Fruit fly (Drosophila melanogaster): Measurements from ENCODE around the gene mib2.
A peak's percentile ranks its signal among the peaks of the same experiment; 100 is the strongest.

mib2 gene

dm6 chr2L:18992196-18992595 lies 42.0 kb upstream of the mib2 start, which contains the start of gene CG46465:
Gene CG46465, plus strand, starts transcription at chr2L:18992496.
- no peak for TF ChIP-seq Gug (GFP tag; IDR thresholded peaks at IDR 0.05)
- TF ChIP-seq CG10669 (GFP tag; optimal IDR thresholded peaks at IDR 0.05): no peak
- no peak for TF ChIP-seq fd59A (GFP tag; optimal IDR thresholded peaks at IDR 0.05)
- TF ChIP-seq topi (GFP tag; optimal IDR thresholded peaks at IDR 0.05): no peak
- no peak for TF ChIP-seq OdsH (GFP tag; optimal IDR thresholded peaks at IDR 0.05)
- TF ChIP-seq Lpt (GFP tag; optimal IDR thresholded peaks at IDR 0.05): no peak

dm6 chr2L:18995660-18996417 lies 38.4 kb upstream of the mib2 start, which contains the start of gene CG10650:
Gene CG10650, minus strand, starts transcription at chr2L:18995934.
- TF ChIP-seq Eip78C (GFP tag) (peak; percentile 9), svp (GFP tag) (no peak), vri (GFP tag; optimal IDR thresholded peaks at IDR 0.05) (peak; percentile 78)

- TF ChIP-seq cyc (GFP tag; optimal IDR thresholded peaks at IDR 0.05): no peak
- TF ChIP-seq spab (GFP tag; optimal IDR thresholded peaks at IDR 0.05): no peak
These were observed 37.1 kb upstream of the mib2 start, which contains the start of gene CG31792 for dm6 chr2L:18997148-18997547. Gene CG31792, plus strand, starts transcription at chr2L:18997448.

- TF ChIP-seq Eip78C (GFP tag) (no peak), pdm3 (GFP tag; optimal IDR thresholded peaks at IDR 0.05) (no peak), OdsH (GFP tag; optimal IDR thresholded peaks at IDR 0.05) (no peak), CG8319 (GFP tag; optimal IDR thresholded peaks at IDR 0.05) (no peak), CG32006 (GFP tag; optimal IDR thresholded peaks at IDR 0.05) (no peak), Met (GFP tag; optimal IDR thresholded peaks at IDR 0.05) (no peak), Eip75B (GFP tag; optimal IDR thresholded peaks at IDR 0.05) (no peak), CG10631 (GFP tag; optimal IDR thresholded peaks at IDR 0.05) (no peak), CG7368 (GFP tag; optimal IDR thresholded peaks at IDR 0.05) (no peak), eg (GFP tag; IDR thresholded peaks at IDR 0.05) (no peak), Hr4 (GFP tag; optimal IDR thresholded peaks at IDR 0.05) (no peak), topi (GFP tag; optimal IDR thresholded peaks at IDR 0.05) (no peak), Hr38 (GFP tag; optimal IDR thresholded peaks at IDR 0.05) (no peak), ss (GFP tag; optimal IDR thresholded peaks at IDR 0.05) (no peak)
These were observed 31.8 kb upstream of the mib2 start for dm6 chr2L:19002468-19002867.

dm6 chr2L:19002959-19003371 lies 31.3 kb upstream of the mib2 start, which contains the start of gene CG31793:
Gene CG31793, plus strand, starts transcription at chr2L:19003367.
- TF ChIP-seq Met (GFP tag; optimal IDR thresholded peaks at IDR 0.05) (peak; percentile 45), Hr4 (GFP tag; optimal IDR thresholded peaks at IDR 0.05) (peak; percentile 36), Eip93F (GFP tag; optimal IDR thresholded peaks at IDR 0.05) (no peak), fkh (GFP tag; optimal IDR thresholded peaks at IDR 0.05) (peak; percentile 76), CG4318 (GFP tag; optimal IDR thresholded peaks at IDR 0.05) (no peak), CG15336 (GFP tag; IDR thresholded peaks at IDR 0.05) (peak; percentile 82), fd85E (GFP tag; optimal IDR thresholded peaks at IDR 0.05) (no peak), OdsH (GFP tag; optimal IDR thresholded peaks at IDR 0.05) (peak; percentile 61), vri (GFP tag; optimal IDR thresholded peaks at IDR 0.05) (peak; percentile 58), CG1621 (tag; optimal IDR thresholded peaks at IDR 0.05) (no peak), esn (GFP tag; optimal IDR thresholded peaks at IDR 0.05) (peak; percentile 57), CG11294 (GFP tag; IDR thresholded peaks at IDR 0.05) (no peak; the same call in 1 of the 2 replicates), spab (GFP tag; optimal IDR thresholded peaks at IDR 0.05) (peak; percentile 24), CG11762 (GFP tag; optimal IDR thresholded peaks at IDR 0.05; ENCODE audit: insufficient read depth) (peak; percentile 44), CG3919 (GFP tag; optimal IDR thresholded peaks at IDR 0.05) (peak; percentile 63), CG32006 (GFP tag; optimal IDR thresholded peaks at IDR 0.05) (peak; percentile 53), dac (GFP tag; optimal IDR thresholded peaks at IDR 0.05) (no peak), CG11902 (GFP tag; optimal IDR thresholded peaks at IDR 0.05) (no peak), fd59A (GFP tag; optimal IDR thresholded peaks at IDR 0.05) (no peak), ss (GFP tag; optimal IDR thresholded peaks at IDR 0.05) (peak in 1 of 2 experiments; percentile 35), CG10631 (GFP tag; optimal IDR thresholded peaks at IDR 0.05) (peak; percentile 49), CG34406 (GFP tag; optimal IDR thresholded peaks at IDR 0.05) (peak; percentile 57), eg (GFP tag; IDR thresholded peaks at IDR 0.05) (peak; percentile 79), Hr39 (GFP tag; optimal IDR thresholded peaks at IDR 0.05) (no peak), lz (GFP tag; optimal IDR thresholded peaks at IDR 0.05) (peak; percentile 26), Hr38 (GFP tag; optimal IDR thresholded peaks at IDR 0.05) (no peak), CG6276 (GFP tag; optimal IDR thresholded peaks at IDR 0.05) (peak; percentile 76), Sox102F (GFP tag; optimal IDR thresholded peaks at IDR 0.05) (no peak), CG6808 (GFP tag; optimal IDR thresholded peaks at IDR 0.05) (peak; percentile 40), Eip75B (GFP tag; optimal IDR thresholded peaks at IDR 0.05) (no peak), topi (GFP tag; optimal IDR thresholded peaks at IDR 0.05) (peak; percentile 34), Ets21C (GFP tag; optimal IDR thresholded peaks at IDR 0.05) (no peak)
